Worm (Caenorhabditis elegans): ENCODE measurements around the gene F01F1.15.

ce11 chrIII:5875418-5875702, 6.0 kb upstream of the F01F1.15 start:
- no peak for TF ChIP-seq ama-1 (optimal IDR thresholded peaks at IDR 0.05)
- TF ChIP-seq nhr-77 (tag; optimal IDR thresholded peaks at IDR 0.05) = no peak
- no peak for TF ChIP-seq R02D3.7 (tag; optimal IDR thresholded peaks at IDR 0.05)
- TF ChIP-seq nhr-48 (tag; optimal IDR thresholded peaks at IDR 0.05) = no peak
- no peak for TF ChIP-seq ceh-28 (tag; optimal IDR thresholded peaks at IDR 0.05)
- no peak for TF ChIP-seq nhr-10 (tag; optimal IDR thresholded peaks at IDR 0.05)
- TF ChIP-seq zfp-2 (tag; optimal IDR thresholded peaks at IDR 0.05) = no peak
- no peak for TF ChIP-seq Y75B8A.6 (GFP tag; IDR thresholded peaks at IDR 0.05)
- no peak for TF ChIP-seq lin-39 (tag; optimal IDR thresholded peaks at IDR 0.05)
- no peak for TF ChIP-seq daf-16 (GFP tag; optimal IDR thresholded peaks at IDR 0.05)
- no peak for TF ChIP-seq daf-16 (tag; optimal IDR thresholded peaks at IDR 0.05)
- TF ChIP-seq egl-27 (tag; optimal IDR thresholded peaks at IDR 0.05) = no peak
- no peak for TF ChIP-seq unc-130 (GFP tag; optimal IDR thresholded peaks at IDR 0.05)
- TF ChIP-seq lim-7 (GFP tag; IDR thresholded peaks at IDR 0.05) = no peak; the same call in 1 of the 2 replicates

Measured in whole organism, L4 larva.